Fruit fly (Drosophila melanogaster) whole organism, prepupa: ENCODE measurements around the gene Noa36.

Experiments
- CG1621 ChIP-seq: fragments of 200-800 bp; sonication (Bioruptor generic); optimal IDR thresholded peaks from 3 replicates; lab custom pipeline; 2018; ENCODE audit warnings: missing biosample characterization, mild to moderate bottlenecking, missing genetic modification characterization
- CG3032 ChIP-seq: fragments of 200-800 bp; optimal IDR thresholded peaks from 2 replicates; lab custom pipeline; 2019; ENCODE audit warnings: missing biosample characterization, mild to moderate bottlenecking, missing genetic modification characterization, moderate library complexity
- CG6276 ChIP-seq: fragments of 200-800 bp; sonication (Bioruptor generic); optimal IDR thresholded peaks from 2 replicates; lab custom pipeline; 2017; ENCODE audit warnings: missing biosample characterization, mild to moderate bottlenecking, missing genetic modification characterization

DNA sequence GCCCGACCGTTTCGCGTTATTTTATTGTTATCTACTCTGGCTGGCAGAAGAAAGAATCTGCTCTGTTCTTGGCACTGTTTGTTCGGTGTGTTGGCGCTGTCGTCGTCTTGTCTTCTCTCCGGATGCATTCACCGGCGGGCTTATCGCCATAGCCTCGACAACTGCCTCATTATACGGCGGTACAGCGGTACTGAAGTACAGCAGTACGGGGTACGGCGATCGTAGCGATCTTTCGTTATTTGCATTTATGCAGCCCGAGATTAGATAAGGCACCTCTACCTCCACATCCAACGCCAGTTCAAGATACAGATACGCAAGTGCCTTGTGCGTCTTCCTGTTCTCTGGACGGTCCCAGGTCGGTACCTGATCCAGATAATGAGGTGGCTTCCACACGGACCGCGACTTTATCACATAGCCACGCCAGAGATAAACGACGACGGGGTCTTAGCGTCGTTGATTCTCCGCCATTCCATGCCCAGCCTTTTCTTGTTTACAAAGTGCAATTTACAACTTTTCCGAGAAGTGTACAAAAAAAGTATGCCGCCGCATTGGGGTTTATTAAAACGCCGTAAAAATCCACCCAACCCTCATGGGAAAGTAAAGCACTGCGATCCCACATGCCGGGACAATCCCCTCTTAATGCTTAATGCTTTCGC, 30.9 kb downstream of the Noa36 start:
- no peak for TF ChIP-seq CG3032 (tag; lab: Kevin White, UChicago)
- TF ChIP-seq CG1621: no peak
- TF ChIP-seq CG6276 (GFP tag; lab: Kevin White, UChicago): no peak
